Worm (Caenorhabditis elegans): Measurements from ENCODE around the gene dpy-27.

The dpy-27 gene

DNA sequence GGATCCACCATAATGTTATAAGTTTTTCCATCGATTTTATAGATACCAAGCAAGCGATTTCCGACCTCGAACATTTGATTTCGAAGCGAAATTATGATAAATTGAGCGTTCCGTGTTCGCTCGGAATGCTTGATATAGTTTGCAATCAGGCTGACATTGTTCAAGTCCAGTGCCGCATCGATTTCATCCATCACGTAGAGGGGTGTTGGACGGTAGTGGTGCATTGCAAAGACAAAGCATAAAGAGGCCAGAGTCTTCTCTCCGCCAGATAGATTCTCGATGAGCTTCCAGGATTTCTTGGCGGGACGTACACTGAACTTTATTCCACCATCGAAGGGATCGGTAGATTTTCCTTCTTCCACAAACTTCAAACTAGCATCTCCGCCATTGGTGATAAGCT is 5.1 kb downstream of the dpy-27 start:
- TF ChIP-seq pat-9 (tag; optimal IDR thresholded peaks at IDR 0.05) (no peak), pag-3 (tag; optimal IDR thresholded peaks at IDR 0.05; ENCODE audit: borderline replicate concordance) (no peak), gmeb-2 (tag; optimal IDR thresholded peaks at IDR 0.05) (no peak), K09A11.1 (tag; optimal IDR thresholded peaks at IDR 0.05; ENCODE audit: insufficient read depth) (no peak), mec-3 (tag; optimal IDR thresholded peaks at IDR 0.05; ENCODE audit: borderline replicate concordance) (no peak), tbx-2 (tag; optimal IDR thresholded peaks at IDR 0.05) (no peak), T23F11.4 (GFP tag; optimal IDR thresholded peaks at IDR 0.05) (no peak), fax-1 (tag; optimal IDR thresholded peaks at IDR 0.05) (no peak), ceh-30 (tag; optimal IDR thresholded peaks at IDR 0.05) (no peak), nhr-232 (tag; optimal IDR thresholded peaks at IDR 0.05) (no peak), ref-2 (tag; optimal IDR thresholded peaks at IDR 0.05) (no peak), dve-1 (tag; optimal IDR thresholded peaks at IDR 0.05) (no peak), hlh-30 (tag; optimal IDR thresholded peaks at IDR 0.05; ENCODE audit: insufficient read depth) (no peak)

DNA sequence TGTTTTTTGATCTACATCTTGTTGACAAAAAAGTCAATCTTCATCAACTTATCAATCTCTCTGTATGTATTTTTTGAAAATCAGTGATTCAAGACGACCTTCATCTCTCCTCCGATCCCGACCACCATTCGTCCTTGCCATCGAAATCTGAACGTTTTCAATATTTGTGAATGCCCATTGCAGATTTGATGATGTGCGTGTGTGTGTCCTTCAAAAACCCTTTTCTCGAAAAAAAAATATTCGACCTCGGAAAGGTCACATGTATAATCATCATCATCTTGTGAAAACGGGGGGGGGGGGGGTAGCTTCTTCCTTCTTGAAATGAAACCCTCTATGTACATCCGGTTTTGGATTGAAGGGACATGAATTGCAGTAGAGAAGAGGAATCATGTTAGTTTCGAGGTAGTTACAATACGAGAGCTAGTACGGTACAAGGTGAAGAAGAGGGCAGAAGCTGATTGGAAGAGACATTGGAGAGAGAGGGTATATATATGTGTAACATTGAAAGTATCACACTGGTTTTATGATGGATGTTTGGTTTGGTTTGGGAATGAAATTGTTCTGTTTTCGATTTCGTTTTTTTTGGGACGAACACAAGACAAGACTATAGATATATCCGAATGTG is 7.0 kb downstream of the dpy-27 start:
- TF ChIP-seq gmeb-2 (tag; optimal IDR thresholded peaks at IDR 0.05) (peak; percentile 3), ttx-3 (tag; optimal IDR thresholded peaks at IDR 0.05) (no peak)

DNA sequence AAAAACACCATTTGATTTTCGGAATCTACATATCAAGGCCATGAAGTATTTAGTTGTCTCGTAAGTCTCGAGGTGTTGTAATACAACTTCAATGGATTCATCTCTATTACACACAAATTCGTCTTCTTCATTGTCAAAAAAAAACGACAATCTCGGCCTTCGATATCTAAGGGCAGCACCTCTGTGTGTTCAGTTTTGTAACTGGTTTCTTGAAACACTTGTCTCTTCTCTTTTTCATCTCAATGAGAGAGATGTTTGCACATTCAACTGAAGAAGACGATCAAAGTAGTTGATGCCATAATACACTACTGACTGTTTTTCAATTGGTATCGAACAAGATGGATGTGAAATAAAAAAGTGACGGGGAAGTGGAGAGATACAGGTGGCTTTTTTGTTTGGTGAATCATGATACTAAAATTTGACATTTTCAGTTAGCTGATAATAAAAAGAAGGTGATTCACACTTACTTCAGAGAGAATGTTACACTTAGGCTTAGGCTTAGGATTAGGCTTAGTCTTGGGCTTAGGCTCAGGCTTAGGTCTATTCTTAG is 8.0 kb downstream of the dpy-27 start:
- peak; percentile 7 for TF ChIP-seq ama-1 (optimal IDR thresholded peaks at IDR 0.05)
- no peak for TF ChIP-seq ttx-3 (tag; optimal IDR thresholded peaks at IDR 0.05)

DNA sequence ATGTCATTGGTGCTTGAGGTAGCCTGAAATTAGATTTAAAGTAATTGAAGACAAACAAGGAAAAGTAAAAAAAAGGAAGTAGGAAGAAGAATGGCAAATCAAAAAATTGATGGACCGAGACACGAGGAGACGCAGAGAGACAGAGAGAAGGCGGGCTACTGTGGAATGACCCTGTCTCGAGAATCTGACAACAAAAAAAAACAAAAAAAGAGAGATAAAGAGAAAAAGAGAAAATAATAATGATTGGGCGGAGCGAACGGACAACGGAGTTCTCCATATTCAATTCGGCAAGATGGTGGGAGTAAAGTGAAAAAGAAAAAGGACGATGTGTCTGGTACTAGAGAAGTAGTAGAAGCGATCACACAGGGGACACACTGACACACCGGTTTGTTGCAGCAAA is 10.5 kb downstream of the dpy-27 start, which contains the start of gene toh-1:
TSS of gene toh-1 (minus strand) at position 23 of the 400 bp plus-strand sequence.
- no peak for TF ChIP-seq odd-2 (tag; optimal IDR thresholded peaks at IDR 0.05)

DNA sequence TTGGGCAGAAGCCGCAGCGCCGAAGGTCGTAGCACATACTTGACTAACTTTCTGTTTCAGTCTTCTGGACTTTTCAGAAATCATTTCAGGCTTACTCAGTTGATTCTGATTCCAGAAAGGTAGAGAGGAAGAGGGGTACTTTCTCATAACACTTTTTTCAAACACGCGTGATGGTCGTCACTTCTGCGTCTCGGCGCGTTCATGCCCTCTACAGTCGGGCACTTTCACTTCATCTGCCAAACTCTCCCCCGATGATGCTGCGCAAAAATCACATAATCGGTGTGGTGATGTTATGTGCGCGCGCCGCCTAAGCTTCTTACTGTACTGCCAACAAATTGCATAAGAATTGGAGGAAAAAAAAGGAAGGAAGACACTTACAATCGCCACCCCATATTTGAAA is 11.9 kb downstream of the dpy-27 start:
- TF ChIP-seq ref-2 (tag; optimal IDR thresholded peaks at IDR 0.05): no peak
- no peak for TF ChIP-seq ztf-16 (tag; optimal IDR thresholded peaks at IDR 0.05)
- no peak for TF ChIP-seq ama-1 (optimal IDR thresholded peaks at IDR 0.05)

DNA sequence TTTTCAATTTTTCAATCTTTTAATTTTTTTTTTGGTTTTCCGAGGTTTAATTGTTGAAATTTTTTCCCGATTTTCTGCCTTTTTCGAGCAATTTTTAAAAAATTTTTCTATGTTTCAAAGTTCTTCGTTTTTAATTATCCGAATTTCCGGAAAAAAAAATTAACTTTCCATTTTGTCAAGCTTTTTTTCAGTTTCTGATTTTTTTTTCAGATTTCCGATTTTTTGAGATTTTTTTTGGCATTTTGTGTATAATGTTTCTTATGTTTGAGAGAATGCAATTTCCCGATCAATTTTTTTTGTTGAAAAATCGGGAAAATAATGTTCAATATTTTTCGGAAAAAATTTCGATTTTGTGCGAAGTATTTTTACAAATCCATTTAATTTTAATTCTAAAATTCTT is 12.6 kb downstream of the dpy-27 start:
- TF ChIP-seq lin-11 (tag; optimal IDR thresholded peaks at IDR 0.05) (no peak), dve-1 (tag; optimal IDR thresholded peaks at IDR 0.05) (no peak), dmd-4 (tag; optimal IDR thresholded peaks at IDR 0.05; ENCODE audit: borderline replicate concordance) (no peak)

DNA sequence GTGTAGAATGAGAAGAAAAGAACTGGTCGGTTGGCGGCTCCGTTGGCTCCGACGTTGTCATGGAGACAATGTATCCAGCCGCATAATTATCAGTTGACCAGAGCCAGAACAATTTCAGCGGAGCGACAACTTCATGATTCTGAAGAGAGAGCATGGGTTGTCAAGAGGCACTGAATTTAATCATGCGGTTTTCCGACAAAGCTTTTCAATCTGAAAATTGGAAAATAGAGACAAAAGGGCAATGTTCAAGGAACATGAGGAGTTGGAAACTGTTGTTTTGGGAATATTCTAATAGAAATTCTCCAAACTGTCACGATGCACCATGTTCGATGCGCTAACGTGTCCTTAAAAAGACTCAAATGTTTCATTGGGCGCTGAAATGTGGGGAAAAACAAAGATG is 15.1 kb downstream of the dpy-27 start, which contains the start of gene xbx-5:
TSS of gene xbx-5 (minus strand) at position 56 of the 400 bp plus-strand sequence.
- TF ChIP-seq K02D7.2 (tag; optimal IDR thresholded peaks at IDR 0.05) (no peak), ceh-22 (tag; optimal IDR thresholded peaks at IDR 0.05) (no peak), lin-11 (tag; optimal IDR thresholded peaks at IDR 0.05) (no peak), C38D4.7 (GFP tag; optimal IDR thresholded peaks at IDR 0.05) (no peak), fkh-6 (tag; optimal IDR thresholded peaks at IDR 0.05) (no peak), ets-4 (tag; optimal IDR thresholded peaks at IDR 0.05) (no peak), ceh-31 (tag; optimal IDR thresholded peaks at IDR 0.05) (no peak), sox-4 (tag; optimal IDR thresholded peaks at IDR 0.05) (no peak), K09A11.1 (tag; optimal IDR thresholded peaks at IDR 0.05; ENCODE audit: insufficient read depth) (no peak), hlh-30 (tag; optimal IDR thresholded peaks at IDR 0.05; ENCODE audit: insufficient read depth) (no peak), ceh-18 (tag; optimal IDR thresholded peaks at IDR 0.05) (no peak), dve-1 (tag; optimal IDR thresholded peaks at IDR 0.05) (no peak), che-1 (tag; optimal IDR thresholded peaks at IDR 0.05) (no peak), ceh-19 (GFP tag; optimal IDR thresholded peaks at IDR 0.05) (no peak), tbx-2 (tag; optimal IDR thresholded peaks at IDR 0.05) (no peak), ama-1 (optimal IDR thresholded peaks at IDR 0.05) (no peak), ceh-6 (GFP tag; optimal IDR thresholded peaks at IDR 0.05) (no peak), pqm-1 (tag; optimal IDR thresholded peaks at IDR 0.05) (no peak)
